Fruit fly (Drosophila melanogaster): Measurements from ENCODE around the gene CG18809.

CG18809 gene

dm6 chrX:19701611-19702010, 42.5 kb downstream of the CG18809 start, which contains the start of gene Tcs4 (continued):
- peak; percentile 45 for TF ChIP-seq unpg (GFP tag; optimal IDR thresholded peaks at IDR 0.05)
- TF ChIP-seq Ssrp (tag; optimal IDR thresholded peaks at IDR 0.05) = peak; percentile 5
- no peak for TF ChIP-seq CG16779 (GFP tag; IDR thresholded peaks at IDR 0.05)
- TF ChIP-seq CG17385 (GFP tag; optimal IDR thresholded peaks at IDR 0.05) = no peak
- TF ChIP-seq z (GFP tag; IDR thresholded peaks at IDR 0.05) = no peak
- no peak for TF ChIP-seq Hr3 (GFP tag; optimal IDR thresholded peaks at IDR 0.05)
- no peak for TF ChIP-seq sim (GFP tag; IDR thresholded peaks at IDR 0.05)
- TF ChIP-seq B-H2 (GFP tag; optimal IDR thresholded peaks at IDR 0.05) = no peak
- TF ChIP-seq CG5953 (GFP tag; IDR thresholded peaks at IDR 0.05) = no peak
- no peak for TF ChIP-seq NFAT (GFP tag; IDR thresholded peaks at IDR 0.05)
- TF ChIP-seq CG4404 (GFP tag; IDR thresholded peaks at IDR 0.05) = no peak
- no peak for TF ChIP-seq CG8944 (GFP tag; optimal IDR thresholded peaks at IDR 0.05)
- TF ChIP-seq zen (tag; optimal IDR thresholded peaks at IDR 0.05) = peak; percentile 22
- TF ChIP-seq CG10565 (GFP tag; optimal IDR thresholded peaks at IDR 0.05) = no peak
- no peak for TF ChIP-seq crc (GFP tag; optimal IDR thresholded peaks at IDR 0.05)
- peak in 1 of 2 experiments; percentile 33 for TF ChIP-seq bsh (GFP tag; optimal IDR thresholded peaks at IDR 0.05)
- no peak for TF ChIP-seq CG2116 (GFP tag; optimal IDR thresholded peaks at IDR 0.05)
- TF ChIP-seq psq (GFP tag; optimal IDR thresholded peaks at IDR 0.05) = no peak
- no peak for TF ChIP-seq CG17612 (GFP tag; IDR thresholded peaks at IDR 0.05)
- TF ChIP-seq D19A (tag; optimal IDR thresholded peaks at IDR 0.05) = no peak
- no peak for TF ChIP-seq cato (GFP tag; optimal IDR thresholded peaks at IDR 0.05; ENCODE audit: borderline replicate concordance)
- no peak for TF ChIP-seq CG17912 (GFP tag; optimal IDR thresholded peaks at IDR 0.05)
- no peak for TF ChIP-seq CG9817 (tag; optimal IDR thresholded peaks at IDR 0.05)
- no peak for TF ChIP-seq CG9437 (GFP tag; optimal IDR thresholded peaks at IDR 0.05)
- no peak for TF ChIP-seq CG33213 (GFP tag; optimal IDR thresholded peaks at IDR 0.05)
- no peak for TF ChIP-seq Chrac-16 (GFP tag; optimal IDR thresholded peaks at IDR 0.05)
- no peak for TF ChIP-seq Sox100B (GFP tag; optimal IDR thresholded peaks at IDR 0.05)
- no peak for TF ChIP-seq wdn (GFP tag; IDR thresholded peaks at IDR 0.05)
- TF ChIP-seq CG6683 (GFP tag; optimal IDR thresholded peaks at IDR 0.05) = no peak
- no peak for TF ChIP-seq kay (GFP tag; optimal IDR thresholded peaks at IDR 0.05)
- peak; percentile 20 for TF ChIP-seq CG8924 (tag; optimal IDR thresholded peaks at IDR 0.05)
- TF ChIP-seq sc (optimal IDR thresholded peaks at IDR 0.05) = no peak
- TF ChIP-seq sc (GFP tag; optimal IDR thresholded peaks at IDR 0.05) = no peak
- no peak for TF ChIP-seq fru (optimal IDR thresholded peaks at IDR 0.05)
- TF ChIP-seq crol (GFP tag; IDR thresholded peaks at IDR 0.05) = no peak
- no peak for TF ChIP-seq Hr78 (GFP tag; optimal IDR thresholded peaks at IDR 0.05)
- TF ChIP-seq CG9876 (GFP tag; optimal IDR thresholded peaks at IDR 0.05) = no peak
- no peak for TF ChIP-seq Kr (GFP tag; optimal IDR thresholded peaks at IDR 0.05)
- TF ChIP-seq unc-4 (GFP tag; IDR thresholded peaks at IDR 0.05; ENCODE audit: partially characterized antibody) = peak; percentile 46; the same call in 1 of the 2 replicates
- no peak for TF ChIP-seq Oli (tag; optimal IDR thresholded peaks at IDR 0.05)
- TF ChIP-seq zf30C (GFP tag; optimal IDR thresholded peaks at IDR 0.05) = no peak
- TF ChIP-seq CG4424 (GFP tag; optimal IDR thresholded peaks at IDR 0.05) = peak; percentile 10
- no peak for TF ChIP-seq Doc2 (GFP tag; IDR thresholded peaks at IDR 0.05)
- no peak for TF ChIP-seq CG3281 (GFP tag; optimal IDR thresholded peaks at IDR 0.05)
- TF ChIP-seq Atf3 (GFP tag; optimal IDR thresholded peaks at IDR 0.05) = no peak
- no peak for TF ChIP-seq wek (GFP tag; optimal IDR thresholded peaks at IDR 0.05)
- no peak for TF ChIP-seq cas (GFP tag; IDR thresholded peaks at IDR 0.05)
- TF ChIP-seq CG1233 (GFP tag; optimal IDR thresholded peaks at IDR 0.05) = no peak
- TF ChIP-seq CG10654 (GFP tag; optimal IDR thresholded peaks at IDR 0.05) = no peak
- TF ChIP-seq BEAF-32 (GFP tag; optimal IDR thresholded peaks at IDR 0.05) = peak; percentile 8
- no peak for TF ChIP-seq CG12744 (GFP tag; optimal IDR thresholded peaks at IDR 0.05)
- no peak for TF ChIP-seq Vsx1 (GFP tag; optimal IDR thresholded peaks at IDR 0.05)

Data from whole organism, embryonic.